Worm (Caenorhabditis elegans): ENCODE measurements around the gene F07B7.7.

ce11 chrV:8805047-8805446, 30.4 kb upstream of the F07B7.7 start:
- TF ChIP-seq cog-1 (tag; optimal IDR thresholded peaks at IDR 0.05): no peak
- no peak for TF ChIP-seq flt-1 (GFP tag; IDR thresholded peaks at IDR 0.05)
- TF ChIP-seq ztf-29 (GFP tag; IDR thresholded peaks at IDR 0.05): no peak
- no peak for TF ChIP-seq tab-1 (GFP tag; IDR thresholded peaks at IDR 0.05)
- no peak for TF ChIP-seq klf-2 (GFP tag; conservative IDR thresholded peaks at IDR 0.05)
- TF ChIP-seq ztf-23 (GFP tag; IDR thresholded peaks at IDR 0.05): no peak

All from whole organism, midembryonic.